Worm (Caenorhabditis elegans) whole organism, late embryonic: ENCODE data around the gene sdz-26.
"Not testable (repeated sequence)": the region's sequence is repeated elsewhere in the genome, so short reads cannot be mapped to it uniquely, and the experiment has no call there.

Experiments used
- T23F11.4 ChIP-seq: fragments of 200-800 bp; sonication (Bioruptor generic); optimal IDR thresholded peaks from 2 replicates; lab custom pipeline; 2018; ENCODE audit warnings: mild to moderate bottlenecking, missing genetic modification characterization, missing compliant biosample characterization
- pat-9 ChIP-seq: fragments of 200-800 bp; sonication (Bioruptor generic); optimal IDR thresholded peaks from 2 replicates; lab custom pipeline; 2018; ENCODE audit warnings: mild to moderate bottlenecking, missing genetic modification characterization, moderate library complexity, missing compliant biosample characterization
- sox-4 ChIP-seq: sonication (generic microtip); optimal IDR thresholded peaks from 2 replicates; lab custom pipeline; 2017; ENCODE audit warnings: mild to moderate bottlenecking, missing genetic modification characterization, inconsistent platforms, missing compliant biosample characterization
- unc-3 ChIP-seq, 2 experiments: fragments of 200-800 bp in 1 of 2; sonication (Bioruptor generic) in 1 of 2; sonication (generic microtip) in 1 of 2; conservative IDR thresholded peaks in 1 of 2; optimal IDR thresholded peaks in 1 of 2; 2 replicates each; pipeline versions ENCODE4 v1.3.6 to Lab custom; 2016 to 2022; ENCODE audit warnings: missing compliant biosample characterization in 2 of 2, missing genetic modification characterization in 2 of 2, missing genetic modification reagents in 1 of 2

DNA sequence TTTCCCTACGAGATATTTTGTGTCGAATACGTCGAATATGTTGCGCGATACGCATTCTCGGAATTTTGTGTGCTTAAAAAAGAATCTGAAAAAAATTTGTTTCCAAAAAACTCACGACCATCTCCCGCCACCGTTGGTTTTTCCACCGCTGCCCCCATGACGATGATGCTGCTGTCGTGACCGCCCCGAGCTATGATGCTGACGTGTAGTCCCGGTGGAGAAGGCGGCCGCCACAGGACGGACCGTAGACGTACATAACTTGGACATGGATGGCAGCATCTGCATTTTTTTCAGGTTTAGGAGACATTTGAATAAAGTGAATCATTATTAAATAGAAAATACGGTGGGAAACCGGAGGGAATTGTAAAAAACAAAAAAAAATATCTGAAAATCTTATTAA is 37.4 kb upstream of the sdz-26 start, which contains the start of gene ddl-3:
- not testable (repeated sequence) for TF ChIP-seq pat-9 (tag; lab: Kevin White, UChicago); unc-3 (GFP tag; conservative IDR thresholded peaks at IDR 0.05; lab: Robert Waterston, UW); unc-3 (tag; optimal IDR thresholded peaks at IDR 0.05; lab: Kevin White, UChicago); T23F11.4 (GFP tag; lab: Kevin White, UChicago); sox-4 (tag; lab: Kevin White, UChicago)
